Fruit fly (Drosophila melanogaster) Kc167 (cell line): Measurements from ENCODE around the gene CG2533.

Source experiments
- Myc ChIP-seq: fragments of >200 bp; optimal IDR thresholded peaks from 2 replicates; lab custom pipeline; 2017; ENCODE audit warnings: missing external identifiers
- Sin3A ChIP-seq: fragments of >200 bp; optimal IDR thresholded peaks from 2 replicates; lab custom pipeline; 2018; ENCODE audit warnings: missing external identifiers
- h ChIP-seq: fragments of >200 bp; optimal IDR thresholded peaks from 3 replicates; lab custom pipeline; 2018; ENCODE audit warnings: missing external identifiers
- insv ChIP-seq: fragments of >200 bp; optimal IDR thresholded peaks from 3 replicates; lab custom pipeline; 2018; ENCODE audit warnings: missing external identifiers
- psq ChIP-seq: fragments of >200 bp; optimal IDR thresholded peaks from 2 replicates; lab custom pipeline; 2017; ENCODE audit warnings: missing external identifiers
- ttk ChIP-seq: sonication (Bioruptor generic); optimal IDR thresholded peaks from 2 replicates; lab custom pipeline; 2017; ENCODE audit warnings: missing external identifiers

DNA sequence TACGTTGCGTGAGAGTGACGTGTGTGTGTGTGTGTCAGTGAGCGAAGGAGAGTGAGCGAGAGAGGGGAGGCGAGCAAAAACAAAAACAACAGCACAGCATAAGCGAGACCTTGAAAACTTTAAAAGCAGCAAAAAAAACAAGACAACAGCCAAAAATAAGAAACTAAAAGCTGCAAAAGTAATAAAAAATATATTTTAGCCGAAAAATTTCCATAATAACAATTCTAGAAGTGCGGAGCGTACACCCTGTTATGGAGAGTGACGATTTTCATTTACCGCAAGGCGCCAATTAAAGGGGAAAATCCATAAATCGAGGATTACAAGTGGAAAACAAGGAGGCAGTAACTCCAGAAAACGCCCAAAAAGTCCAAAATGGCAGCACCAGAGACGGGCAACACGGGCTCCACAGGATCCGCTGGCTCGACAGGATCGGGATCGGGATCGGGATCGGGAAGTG is 12.5 kb upstream of the CG2533 start:
- no peak for TF ChIP-seq Sin3A
- TF ChIP-seq insv (lab: Kevin White, UChicago) = no peak
- no peak for TF ChIP-seq h (lab: Kevin White, UChicago)
- TF ChIP-seq Myc (lab: Kevin White, UChicago) = no peak
- no peak for TF ChIP-seq psq (lab: Kevin White, UChicago)
- no peak for TF ChIP-seq ttk (lab: Kevin White, UChicago)
